Fruit fly (Drosophila melanogaster) whole organism: Measurements from ENCODE around the gene Ist1.

ENCODE experiments used
- CG8478 ChIP-seq: fragments of >200 bp; optimal IDR thresholded peaks from 2 replicates; lab custom pipeline; 2018; ENCODE audit warnings: inconsistent platforms
- Dll ChIP-seq: fragments of >200 bp; optimal IDR thresholded peaks from 2 replicates; lab custom pipeline; 2017
- EcR ChIP-seq, 2 experiments: fragments of >200 bp; optimal IDR thresholded peaks; 2 replicates each; lab custom pipeline; 2017; ENCODE audit warnings: missing biosample characterization in 2 of 2, missing genetic modification characterization in 2 of 2, missing genetic modification reagents in 2 of 2
- pan ChIP-seq: fragments of >200 bp; optimal IDR thresholded peaks from 2 replicates; lab custom pipeline; 2017
- psq ChIP-seq: fragments of >200 bp; optimal IDR thresholded peaks from 2 replicates; lab custom pipeline; 2017
- usp ChIP-seq: fragments of >200 bp; optimal IDR thresholded peaks from 2 replicates; lab custom pipeline; 2017; ENCODE audit warnings: missing biosample characterization, missing genetic modification characterization, mixed read lengths

The Ist1 gene

DNA sequence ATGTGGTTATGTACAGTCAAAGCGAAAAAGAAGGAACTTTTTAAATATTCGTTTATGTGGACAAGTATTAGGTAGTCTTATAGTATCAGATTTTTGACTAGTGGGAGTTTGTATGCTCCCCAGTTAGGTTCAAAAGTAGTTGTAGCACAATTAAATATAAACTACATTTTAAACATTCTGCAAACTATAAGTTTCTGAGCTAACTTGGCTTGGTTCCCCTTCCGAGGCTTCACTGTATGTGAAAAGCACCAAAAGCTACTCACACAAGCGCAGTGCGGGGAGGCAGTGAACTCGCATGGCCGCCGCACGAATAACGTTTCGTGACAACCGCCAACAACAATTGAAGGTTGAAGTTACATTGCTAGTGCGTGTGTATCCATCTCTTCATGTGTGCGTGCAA is 21.3 kb upstream of the Ist1 start:
- no peak for TF ChIP-seq EcR (GFP tag; optimal IDR thresholded peaks at IDR 0.05; lab: Kevin White, UChicago)
- no peak for TF ChIP-seq usp
- TF ChIP-seq Dll (lab: Kevin White, UChicago) = no peak
- TF ChIP-seq psq (lab: Kevin White, UChicago) = no peak
- no peak for TF ChIP-seq pan (lab: Kevin White, UChicago)
- no peak for TF ChIP-seq CG8478 (lab: Kevin White, UChicago)

DNA sequence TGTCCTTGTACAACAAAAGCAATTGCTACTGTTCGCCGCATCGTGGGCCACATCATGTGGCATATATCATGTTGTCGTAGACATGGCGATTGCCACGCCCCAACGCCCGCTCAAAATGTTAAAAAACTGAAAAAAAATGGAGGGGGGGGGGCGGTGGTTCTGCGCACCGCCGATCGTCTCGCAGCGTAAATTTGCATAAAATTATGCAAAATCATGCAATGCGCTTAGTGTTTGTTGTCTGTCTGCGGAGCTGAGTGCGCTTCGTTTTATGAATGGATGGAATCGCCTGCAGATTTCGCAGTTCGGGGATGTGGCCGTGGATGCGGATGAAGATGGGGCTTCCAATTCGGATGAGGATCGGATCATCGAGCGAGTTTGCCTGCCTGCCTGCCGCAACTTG is 15.6 kb upstream of the Ist1 start:
- TF ChIP-seq Dll (lab: Kevin White, UChicago) (no peak), psq (lab: Kevin White, UChicago) (no peak), usp (no peak), EcR (GFP tag; optimal IDR thresholded peaks at IDR 0.05; lab: Kevin White, UChicago) (no peak), pan (lab: Kevin White, UChicago) (no peak), CG8478 (lab: Kevin White, UChicago) (no peak)

DNA sequence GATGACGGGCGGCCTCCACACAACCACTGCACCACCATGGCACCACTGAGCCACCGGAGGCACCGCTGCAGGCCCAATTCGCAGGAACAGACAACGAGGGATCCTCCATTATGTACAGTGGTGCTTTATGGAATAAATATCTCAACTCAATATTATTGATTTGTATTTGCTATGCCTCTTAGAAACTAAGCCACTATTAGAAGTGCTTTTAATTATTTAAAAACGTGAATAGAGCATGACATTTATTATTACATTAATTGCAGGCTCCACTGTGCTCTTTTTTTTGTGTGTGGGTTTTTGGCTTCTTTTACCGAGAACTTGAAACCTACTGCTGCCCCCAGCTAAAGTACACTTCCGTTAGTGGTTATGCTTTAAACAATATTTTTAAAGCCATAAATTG is 14.9 kb upstream of the Ist1 start:
- TF ChIP-seq pan (lab: Kevin White, UChicago) (no peak), psq (lab: Kevin White, UChicago) (no peak), CG8478 (lab: Kevin White, UChicago) (no peak), EcR (GFP tag; optimal IDR thresholded peaks at IDR 0.05; lab: Kevin White, UChicago) (no peak)

DNA sequence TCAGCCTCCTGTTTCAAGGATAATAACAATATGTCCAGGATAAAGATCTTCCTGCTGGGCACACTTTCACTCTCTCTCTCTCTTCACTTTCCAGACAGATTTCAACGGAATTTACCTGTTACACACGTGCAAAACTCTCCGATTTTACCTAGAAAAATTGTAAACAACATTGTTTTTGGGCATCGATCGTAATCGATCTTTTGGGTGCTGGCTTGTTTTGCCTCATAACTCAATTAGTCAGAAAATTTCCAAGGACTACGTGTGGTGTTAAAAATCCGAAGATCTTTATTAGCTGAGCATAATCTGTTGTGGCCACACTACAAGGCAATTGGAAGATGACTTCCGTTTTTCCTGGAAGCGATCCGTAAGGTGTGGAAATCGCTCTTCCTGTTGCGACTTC is 10.9 kb upstream of the Ist1 start:
- TF ChIP-seq Dll (lab: Kevin White, UChicago) (no peak), EcR (GFP tag; optimal IDR thresholded peaks at IDR 0.05; lab: Kevin White, UChicago) (no peak)

DNA sequence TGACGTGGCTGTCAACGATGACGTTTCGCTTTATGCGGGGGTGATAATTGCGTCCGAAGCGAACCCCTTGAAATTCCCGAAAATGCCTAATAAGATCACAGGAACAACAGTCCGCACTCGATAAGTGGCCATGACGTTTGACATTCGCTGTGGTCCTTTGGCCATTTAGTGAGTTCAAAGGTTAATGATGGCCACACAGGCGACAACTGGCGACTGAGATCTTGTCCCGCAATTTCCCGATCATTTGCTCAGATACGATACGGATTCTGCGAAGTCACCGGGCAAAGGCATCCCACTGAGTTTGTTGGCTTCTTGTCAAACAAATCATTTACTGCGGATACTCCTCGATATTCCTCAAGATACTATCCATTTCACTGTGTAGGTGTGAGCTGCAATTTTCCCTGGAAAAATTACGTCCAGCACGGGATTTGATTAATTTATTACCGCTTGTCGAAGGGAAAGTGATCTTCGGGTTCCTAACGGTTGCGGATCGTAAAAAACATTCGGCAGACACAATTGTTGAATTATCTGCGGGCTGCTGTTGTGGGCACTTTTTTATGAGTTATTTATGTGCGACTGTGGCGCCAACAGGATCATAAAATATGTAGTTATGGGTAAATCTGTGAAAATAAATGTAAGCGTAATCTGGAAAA is 8.4 kb upstream of the Ist1 start:
- TF ChIP-seq EcR (GFP tag; optimal IDR thresholded peaks at IDR 0.05; lab: Kevin White, UChicago) (no peak), Dll (lab: Kevin White, UChicago) (no peak), psq (lab: Kevin White, UChicago) (no peak), CG8478 (lab: Kevin White, UChicago) (no peak), usp (no peak), pan (lab: Kevin White, UChicago) (no peak)

DNA sequence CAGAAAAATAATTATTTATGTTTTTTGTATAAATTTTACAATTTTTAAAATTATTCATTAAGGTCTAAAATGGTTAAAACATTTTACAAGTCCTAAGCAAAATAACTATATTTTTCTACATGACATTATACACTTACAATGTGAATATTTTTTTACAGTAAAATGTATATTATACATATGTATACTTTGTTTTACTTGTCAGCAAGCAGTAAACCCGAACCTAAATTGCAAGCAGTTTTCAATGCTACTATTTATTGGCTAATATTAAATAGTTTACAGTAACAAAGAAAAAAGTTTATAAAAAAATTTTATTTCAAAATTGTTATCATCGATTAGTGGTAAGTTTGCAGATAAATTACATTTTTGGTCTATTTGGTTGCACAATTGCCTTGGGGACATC is 7.5 kb upstream of the Ist1 start:
- no peak for TF ChIP-seq Dll (lab: Kevin White, UChicago)

DNA sequence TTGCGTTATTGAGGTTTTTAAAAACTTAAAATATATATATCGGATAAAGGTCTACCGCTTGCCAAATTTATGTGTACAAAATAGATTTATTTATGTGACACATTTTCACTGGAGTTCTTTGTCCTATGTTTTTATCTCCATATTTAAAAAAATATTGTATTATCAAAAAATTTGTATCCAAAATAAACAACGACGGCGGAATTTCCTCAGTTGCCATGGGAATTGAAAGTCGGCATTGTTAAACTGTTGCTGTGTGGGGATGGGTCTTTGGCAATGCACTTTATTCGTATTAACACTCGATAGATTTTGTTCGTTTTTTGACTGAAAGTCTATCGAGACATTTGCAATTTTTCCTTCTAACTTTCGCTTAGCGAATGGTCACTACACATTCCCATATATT is 6.8 kb upstream of the Ist1 start, which contains the start of gene Rsph3:
Gene Rsph3, minus strand, starts transcription at position 101 of the 400 bp plus-strand sequence.
- TF ChIP-seq CG8478 (lab: Kevin White, UChicago) = no peak
- TF ChIP-seq Dll (lab: Kevin White, UChicago) = no peak
- TF ChIP-seq psq (lab: Kevin White, UChicago) = no peak
- no peak for TF ChIP-seq usp
- no peak for TF ChIP-seq EcR (GFP tag; optimal IDR thresholded peaks at IDR 0.05; lab: Kevin White, UChicago)
- no peak for TF ChIP-seq pan (lab: Kevin White, UChicago)

DNA sequence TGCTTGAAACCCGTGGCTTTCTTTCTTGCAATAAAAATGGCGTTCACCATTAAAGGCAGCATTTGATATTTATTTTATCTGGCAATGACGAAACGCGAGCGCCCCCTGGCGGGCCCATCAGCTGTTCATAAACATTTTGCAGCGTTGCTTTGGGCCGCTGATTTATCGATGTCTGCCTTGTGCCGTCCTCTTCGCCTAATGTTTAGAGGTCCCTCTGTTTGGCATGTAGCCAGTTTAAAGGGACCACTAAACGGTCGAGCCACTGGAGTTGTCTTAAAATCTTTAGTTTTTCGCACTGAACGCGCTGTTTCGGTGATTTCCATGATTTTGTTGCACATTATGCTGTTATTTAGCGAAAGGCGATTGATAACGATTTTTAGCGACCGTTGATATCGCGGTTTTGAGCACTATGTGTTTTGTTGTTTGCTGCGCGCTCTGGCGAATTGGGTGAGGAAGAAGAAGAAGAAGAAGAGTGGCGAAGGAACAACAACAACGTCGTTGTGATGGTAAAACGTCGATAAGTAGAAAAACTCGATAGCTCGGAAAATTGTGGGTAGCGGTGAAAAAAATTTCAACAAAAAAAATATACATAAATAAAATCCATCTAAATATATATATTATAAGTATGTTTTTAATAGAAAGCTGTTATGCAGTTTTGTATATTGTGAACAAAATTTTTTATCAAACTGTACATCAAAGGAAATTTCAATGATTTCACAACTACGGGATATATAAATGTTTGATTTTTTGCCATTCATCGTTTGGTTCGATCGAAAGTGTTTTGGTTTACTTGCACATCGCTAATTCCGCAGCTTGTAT is 3.8 kb downstream of the Ist1 start, which contains the start of the genes velo and Sbds:
Gene velo, minus strand, starts transcription at position 475 of the 819 bp plus-strand sequence.
Gene Sbds, plus strand, starts transcription at position 636 of the 819 bp plus-strand sequence.
- TF ChIP-seq pan (lab: Kevin White, UChicago) (no peak), psq (lab: Kevin White, UChicago) (peak; percentile 22), Dll (lab: Kevin White, UChicago) (no peak), EcR (GFP tag; optimal IDR thresholded peaks at IDR 0.05; lab: Kevin White, UChicago) (no peak), usp (no peak), CG8478 (lab: Kevin White, UChicago) (no peak)

DNA sequence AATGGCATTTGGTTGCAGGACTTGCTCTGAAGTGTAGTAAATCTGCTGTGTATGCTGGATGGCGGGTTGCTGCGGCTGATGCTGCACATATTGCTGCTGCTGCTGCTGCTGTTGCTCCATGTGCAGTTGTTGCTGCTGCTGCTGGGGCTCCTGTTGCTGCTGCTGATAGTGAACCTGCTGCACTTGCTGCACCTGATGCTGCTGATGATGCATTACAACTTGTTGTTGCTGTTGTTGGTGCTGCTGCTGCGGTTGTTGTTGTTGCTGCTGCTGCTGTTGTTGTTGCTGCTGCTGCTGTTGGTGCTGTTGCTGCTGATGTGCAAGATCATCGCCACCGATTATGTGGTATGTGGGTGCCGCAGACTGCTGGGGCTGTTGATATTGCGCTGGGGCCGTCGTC is 5.5 kb downstream of the Ist1 start:
- TF ChIP-seq pan (lab: Kevin White, UChicago) (no peak), usp (no peak), psq (lab: Kevin White, UChicago) (no peak), CG8478 (lab: Kevin White, UChicago) (no peak)

DNA sequence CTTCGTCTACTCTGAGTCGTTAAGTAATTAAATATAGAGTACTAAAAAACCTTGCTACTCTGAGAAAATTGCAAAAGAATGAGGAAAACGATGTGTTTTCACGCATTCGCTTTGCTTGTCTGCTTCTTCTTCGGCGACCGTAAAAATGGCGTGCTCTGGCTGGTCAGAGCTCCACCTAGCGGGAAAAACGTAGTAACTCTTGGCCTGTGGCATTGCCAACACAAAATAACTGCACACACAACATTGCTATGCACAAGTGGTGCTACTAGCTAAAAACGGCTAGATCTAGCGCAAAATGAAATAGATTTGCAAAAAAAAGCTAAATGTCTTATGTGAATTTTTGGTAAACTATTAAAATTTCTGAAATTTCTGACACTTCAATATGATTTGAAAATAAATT is 9.2 kb downstream of the Ist1 start:
- no peak for TF ChIP-seq usp
- TF ChIP-seq EcR (GFP tag; optimal IDR thresholded peaks at IDR 0.05; lab: Kevin White, UChicago) = no peak
- TF ChIP-seq psq (lab: Kevin White, UChicago) = no peak
- TF ChIP-seq Dll (lab: Kevin White, UChicago) = no peak
- TF ChIP-seq pan (lab: Kevin White, UChicago) = no peak
- TF ChIP-seq CG8478 (lab: Kevin White, UChicago) = no peak

DNA sequence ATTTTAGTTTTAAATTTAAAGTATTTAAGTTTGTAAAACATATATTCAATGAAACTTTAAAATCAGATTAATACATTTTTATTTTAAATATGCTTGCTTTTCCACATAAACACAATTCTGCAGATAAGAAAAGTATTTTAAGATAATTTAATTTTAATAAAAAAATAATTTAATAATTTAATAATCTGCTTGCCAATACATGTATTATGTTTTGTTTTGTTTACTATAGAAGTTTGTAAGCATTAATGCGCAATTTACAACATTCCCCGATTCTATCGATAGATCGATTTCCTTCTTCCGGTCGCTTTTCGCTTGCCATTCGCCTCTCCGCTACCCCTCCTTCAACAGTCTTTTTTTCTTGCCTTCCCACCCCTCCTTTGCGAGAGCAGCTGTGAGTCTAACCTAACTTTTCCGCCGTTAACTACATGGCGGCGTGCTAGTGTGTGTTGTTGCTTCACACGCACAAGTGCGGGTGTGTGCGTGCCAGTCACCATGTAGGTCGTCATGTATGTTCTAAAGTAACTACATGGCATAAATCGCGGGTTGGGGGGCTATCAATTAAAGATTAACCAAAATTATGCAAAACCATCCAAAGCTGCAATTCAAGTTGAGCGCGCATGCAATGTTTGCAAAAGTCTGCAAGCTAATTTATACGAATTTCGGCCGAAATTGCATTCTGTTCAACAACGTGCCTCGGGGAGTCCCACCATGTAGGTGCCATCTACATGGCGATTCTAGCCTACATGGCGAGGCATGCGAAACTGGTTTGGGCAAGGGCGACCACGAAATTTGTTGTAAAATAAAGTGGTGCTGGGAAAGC is 12.7 kb downstream of the Ist1 start:
- TF ChIP-seq EcR (GFP tag; optimal IDR thresholded peaks at IDR 0.05; lab: Kevin White, UChicago) = no peak
- TF ChIP-seq CG8478 (lab: Kevin White, UChicago) = no peak
- peak; percentile 47 for TF ChIP-seq psq (lab: Kevin White, UChicago)
